Worm (Caenorhabditis elegans) whole organism, L4/young adult: ENCODE measurements around the gene pals-30.

Experiments used
- W03F9.2 ChIP-seq: fragments of 150-350 bp; optimal IDR thresholded peaks from 2 replicates; lab custom pipeline; 2014; ENCODE audit warnings: missing biosample characterization, missing genetic modification characterization
- him-1 ChIP-seq: sonication (generic microtip); optimal IDR thresholded peaks from 2 replicates; lab custom pipeline; 2016; ENCODE audit warnings: missing genotype, missing genetic modification reagents, missing genetic modification characterization, missing compliant biosample characterization

ce11 chrIV:14530031-14530430 is 21.7 kb downstream of the pals-30 start:
- no peak for TF ChIP-seq him-1 (tag; lab: Kevin White, UChicago)
- TF ChIP-seq W03F9.2 (tag; lab: Kevin White, UChicago) = no peak
